Fruit fly (Drosophila melanogaster): Measurements from ENCODE around the gene Cbp80.

Cbp80 gene

dm6 chrX:4702804-4703414 lies 53.1 kb downstream of the Cbp80 start (continued):
- TF ChIP-seq psq (GFP tag; optimal IDR thresholded peaks at IDR 0.05) (peak; percentile 76), CG7987 (GFP tag; optimal IDR thresholded peaks at IDR 0.05) (peak; percentile 86), org-1 (GFP tag; optimal IDR thresholded peaks at IDR 0.05) (no peak), CG2202 (tag; optimal IDR thresholded peaks at IDR 0.05) (no peak), stwl (tag; optimal IDR thresholded peaks at IDR 0.05) (peak; percentile 9), ftz-f1 (GFP tag; optimal IDR thresholded peaks at IDR 0.05) (peak; percentile 40), exex (tag; optimal IDR thresholded peaks at IDR 0.05) (peak; percentile 39), sug (tag; optimal IDR thresholded peaks at IDR 0.05) (peak; percentile 13), CG10565 (GFP tag; optimal IDR thresholded peaks at IDR 0.05) (no peak), Vsx1 (GFP tag; optimal IDR thresholded peaks at IDR 0.05) (peak; percentile 45), cwo (GFP tag; optimal IDR thresholded peaks at IDR 0.05) (peak; percentile 77)

dm6 chrX:4705009-4705408 lies 55.2 kb downstream of the Cbp80 start, which contains the start of gene CG7024:
TSS of gene CG7024 (plus strand) at chrX:4705309.
- TF ChIP-seq Atf3 (GFP tag; optimal IDR thresholded peaks at IDR 0.05) (no peak), Dek (tag; optimal IDR thresholded peaks at IDR 0.05) (no peak), knrl (GFP tag; IDR thresholded peaks at IDR 0.05; ENCODE audit: partially characterized antibody) (no peak), Xrp1 (GFP tag; IDR thresholded peaks at IDR 0.05) (no peak), Gsc (GFP tag; IDR thresholded peaks at IDR 0.05) (no peak), jumu (GFP tag; optimal IDR thresholded peaks at IDR 0.05) (no peak), CG1792 (GFP tag; optimal IDR thresholded peaks at IDR 0.05) (no peak), Ptx1 (GFP tag; IDR thresholded peaks at IDR 0.05) (no peak)

dm6 chrX:4707237-4708066 lies 57.6 kb downstream of the Cbp80 start, which contains the start of gene Proc-R:
TSS of gene Proc-R (plus strand) at chrX:4707916.
- TF ChIP-seq odd (GFP tag; optimal IDR thresholded peaks at IDR 0.05) (no peak), CG1832 (GFP tag; optimal IDR thresholded peaks at IDR 0.05) (peak; percentile 31), Deaf1 (tag; optimal IDR thresholded peaks at IDR 0.05) (peak; percentile 35), Trl (optimal IDR thresholded peaks at IDR 0.05) (peak; percentile 7 to 32), Trl (GFP tag; optimal IDR thresholded peaks at IDR 0.05) (no peak), vvl (GFP tag; IDR thresholded peaks at IDR 0.05) (peak; percentile 36; the same call in 1 of the 2 replicates), cato (GFP tag; optimal IDR thresholded peaks at IDR 0.05; ENCODE audit: borderline replicate concordance) (no peak), aop (GFP tag; IDR thresholded peaks at IDR 0.05) (no peak), pfk (GFP tag; optimal IDR thresholded peaks at IDR 0.05) (peak; percentile 62), Fer3 (tag; optimal IDR thresholded peaks at IDR 0.05) (no peak), grn (GFP tag; optimal IDR thresholded peaks at IDR 0.05) (peak; percentile 64), seq (GFP tag; IDR thresholded peaks at IDR 0.05) (no peak), scrt (GFP tag; optimal IDR thresholded peaks at IDR 0.05) (peak; percentile 84), crol (GFP tag; IDR thresholded peaks at IDR 0.05) (peak; percentile 42; the same call in 1 of the 2 replicates), org-1 (GFP tag; optimal IDR thresholded peaks at IDR 0.05) (no peak), chinmo (GFP tag; IDR thresholded peaks at IDR 0.05; ENCODE audit: partially characterized antibody) (0 out of 4 replicates have a peak, but pooled peaks have one; percentile 68), ab (GFP tag; optimal IDR thresholded peaks at IDR 0.05) (no peak), CG7963 (GFP tag; IDR thresholded peaks at IDR 0.05; ENCODE audit: partially characterized antibody) (0 out of 3 replicates have a peak, but pooled peaks have one; percentile 14), Med (GFP tag) (peak; percentile 38), unpg (GFP tag; optimal IDR thresholded peaks at IDR 0.05) (no peak), Rfx (GFP tag; IDR thresholded peaks at IDR 0.05) (peak; percentile 31; the same call in 1 of the 2 replicates), croc (GFP tag; conservative IDR thresholded peaks at IDR 0.05) (no peak), CG8290 (GFP tag; optimal IDR thresholded peaks at IDR 0.05) (peak; percentile 38), CG8290 (tag; optimal IDR thresholded peaks at IDR 0.05) (no peak), dmrt11E (tag; optimal IDR thresholded peaks at IDR 0.05) (no peak), sug (tag; optimal IDR thresholded peaks at IDR 0.05) (peak; percentile 24), sr (GFP tag; IDR thresholded peaks at IDR 0.05) (0 out of 3 replicates have a peak, but pooled peaks have one; percentile 10), pita (GFP tag; optimal IDR thresholded peaks at IDR 0.05) (peak; percentile 20), pb (GFP tag; optimal IDR thresholded peaks at IDR 0.05) (no peak)
